Fruit fly (Drosophila melanogaster) whole organism, embryonic: Measurements from ENCODE around the gene CG3349.

ENCODE experiments used
- CG10543 ChIP-seq: fragments of 200-800 bp; sonication (Bioruptor generic); optimal IDR thresholded peaks from 3 replicates; lab custom pipeline; 2017; ENCODE audit warnings: missing biosample characterization, mild to moderate bottlenecking, missing genetic modification characterization, moderate library complexity
- CG12744 ChIP-seq: fragments of 200-800 bp; sonication (Bioruptor generic); optimal IDR thresholded peaks from 2 replicates; lab custom pipeline; 2016; ENCODE audit warnings: missing biosample characterization, missing genetic modification characterization
- CG14710 ChIP-seq: fragments of 200-800 bp; sonication (Bioruptor generic); optimal IDR thresholded peaks from 3 replicates; lab custom pipeline; 2019; ENCODE audit warnings: missing biosample characterization, mild to moderate bottlenecking, missing genetic modification characterization, moderate library complexity
- CG15601 ChIP-seq: fragments of 200-800 bp; sonication (Bioruptor generic); optimal IDR thresholded peaks from 3 replicates; lab custom pipeline; 2019; ENCODE audit warnings: missing biosample characterization, mild to moderate bottlenecking, missing genetic modification characterization, moderate library complexity
- CG16779 ChIP-seq: fragments of 200-800 bp; sonication (Bioruptor generic); IDR thresholded peaks from 2 replicates; pipeline ENCODE4 v1.3.6; 2022; ENCODE audit warnings: missing biosample characterization, missing genetic modification characterization
- CG17568 ChIP-seq: fragments of 200-800 bp; sonication (Bioruptor generic); optimal IDR thresholded peaks from 2 replicates; lab custom pipeline; 2018; ENCODE audit warnings: missing biosample characterization, mild to moderate bottlenecking, missing genetic modification characterization, moderate library complexity
- CG18011 ChIP-seq: fragments of 200-800 bp; sonication (Bioruptor generic); optimal IDR thresholded peaks from 2 replicates; lab custom pipeline; 2017; ENCODE audit warnings: missing biosample characterization, missing genetic modification characterization, mild to moderate bottlenecking, moderate library complexity, missing genotype
- CG2116 ChIP-seq: fragments of 200-800 bp; sonication (Bioruptor generic); optimal IDR thresholded peaks from 3 replicates; lab custom pipeline; 2018; ENCODE audit warnings: missing biosample characterization, mild to moderate bottlenecking, missing genetic modification characterization
- CG42726 ChIP-seq: fragments of 200-800 bp; sonication (Bioruptor generic); IDR thresholded peaks from 2 replicates; pipeline ENCODE4 v1.3.6; 2022; ENCODE audit warnings: missing biosample characterization, missing genetic modification characterization; ENCODE audit not compliant: partially characterized antibody
- CG5245 ChIP-seq: fragments of 200-800 bp; sonication (Bioruptor generic); optimal IDR thresholded peaks from 3 replicates; lab custom pipeline; 2016; ENCODE audit warnings: missing biosample characterization, missing genetic modification characterization
- CG6175 ChIP-seq: fragments of 200-800 bp; sonication (Bioruptor generic); IDR thresholded peaks from 3 replicates; pipeline ENCODE4 v1.3.6; 2022; ENCODE audit warnings: missing biosample characterization, missing genetic modification characterization
- CG6813 ChIP-seq: fragments of 200-800 bp; sonication (Bioruptor generic); optimal IDR thresholded peaks from 2 replicates; lab custom pipeline; 2017; ENCODE audit warnings: missing biosample characterization, missing genetic modification characterization, mild to moderate bottlenecking, moderate library complexity, missing genetic modification reagents
- CG7271 ChIP-seq: fragments of 200-800 bp; sonication (Bioruptor generic); optimal IDR thresholded peaks from 2 replicates; lab custom pipeline; 2018; ENCODE audit warnings: missing biosample characterization, mild to moderate bottlenecking, missing genetic modification characterization, moderate library complexity
- CG8359 ChIP-seq: fragments of 200-800 bp; sonication (Bioruptor generic); optimal IDR thresholded peaks from 2 replicates; lab custom pipeline; 2017; ENCODE audit warnings: missing biosample characterization, mild to moderate bottlenecking, missing genetic modification characterization, borderline replicate concordance
- CG9215 ChIP-seq: fragments of 200-800 bp; sonication (Bioruptor generic); IDR thresholded peaks from 2 replicates; pipeline ENCODE4 v1.3.6; 2022; ENCODE audit warnings: missing biosample characterization, missing genetic modification characterization
- CkIIα-i1 ChIP-seq: fragments of 200-800 bp; sonication (Bioruptor generic); IDR thresholded peaks from 2 replicates; pipeline ENCODE4 v1.3.6; 2022; ENCODE audit warnings: missing biosample characterization, missing genetic modification characterization
- CrebB ChIP-seq: fragments of 200-800 bp; sonication (Bioruptor generic); optimal IDR thresholded peaks from 3 replicates; lab custom pipeline; 2018; ENCODE audit warnings: missing biosample characterization, mild to moderate bottlenecking, missing genetic modification characterization
- Dbx ChIP-seq: fragments of 200-800 bp; sonication (Bioruptor generic); IDR thresholded peaks from 3 replicates; pipeline ENCODE4 v1.3.6; 2022; ENCODE audit warnings: missing biosample characterization, missing genetic modification characterization
- Drgx ChIP-seq: fragments of 200-800 bp; sonication (Bioruptor generic); IDR thresholded peaks from 2 replicates; pipeline ENCODE4 v1.3.6; 2022; ENCODE audit warnings: missing biosample characterization, missing genetic modification characterization
- Elba2 ChIP-seq: fragments of 200-800 bp; sonication (Bioruptor generic); optimal IDR thresholded peaks from 3 replicates; lab custom pipeline; 2016; ENCODE audit warnings: missing biosample characterization, missing genetic modification characterization
- HLHmδ ChIP-seq: fragments of 200-800 bp; sonication (Bioruptor generic); optimal IDR thresholded peaks from 2 replicates; lab custom pipeline; 2018; ENCODE audit warnings: missing biosample characterization, mild to moderate bottlenecking, missing genetic modification characterization, moderate library complexity
- Hey ChIP-seq: fragments of 200-800 bp; sonication (Bioruptor generic); optimal IDR thresholded peaks from 3 replicates; lab custom pipeline; 2018; ENCODE audit warnings: missing biosample characterization, mild to moderate bottlenecking, missing genetic modification characterization
- Hsf ChIP-seq: fragments of 200-800 bp; sonication (Bioruptor generic); optimal IDR thresholded peaks from 3 replicates; lab custom pipeline; 2016; ENCODE audit warnings: missing biosample characterization, missing genetic modification characterization
- Lpt ChIP-seq: fragments of >200 bp; optimal IDR thresholded peaks from 2 replicates; lab custom pipeline; 2018; ENCODE audit warnings: missing biosample characterization, missing genetic modification characterization
- Mad ChIP-seq: fragments of 200-800 bp; sonication (Bioruptor generic); optimal IDR thresholded peaks from 2 replicates; lab custom pipeline; 2016; ENCODE audit warnings: missing biosample characterization, missing genetic modification characterization
- NFAT ChIP-seq: fragments of 200-800 bp; sonication (Bioruptor generic); IDR thresholded peaks from 2 replicates; pipeline ENCODE4 v1.3.6; 2022; ENCODE audit warnings: missing biosample characterization, missing genetic modification characterization
- Ssrp ChIP-seq: fragments of 200-800 bp; sonication (Bioruptor generic); optimal IDR thresholded peaks from 2 replicates; lab custom pipeline; 2018; ENCODE audit warnings: missing biosample characterization, mild to moderate bottlenecking, missing genetic modification characterization, moderate library complexity
- Stat92E ChIP-seq, 3 experiments: fragments of >200 bp in 2 of 3; fragments of 200-800 bp in 1 of 3; sonication (Bioruptor generic) in 1 of 3; optimal IDR thresholded peaks; 2 replicates each; lab custom pipeline; 2017 to 2019; ENCODE audit warnings: missing biosample characterization in 3 of 3, missing genetic modification characterization in 3 of 3, mild to moderate bottlenecking in 1 of 3, moderate library complexity in 1 of 3
- abd-A ChIP-seq: fragments of 200-800 bp; sonication (Bioruptor generic); optimal IDR thresholded peaks from 3 replicates; lab custom pipeline; 2019; ENCODE audit warnings: missing biosample characterization, mild to moderate bottlenecking, missing genetic modification characterization, moderate library complexity
- al ChIP-seq: fragments of 200-800 bp; sonication (Bioruptor generic); IDR thresholded peaks from 2 replicates; pipeline ENCODE4 v1.3.6; 2022; ENCODE audit warnings: missing biosample characterization, missing genetic modification characterization
- dmrt99B ChIP-seq: fragments of 200-800 bp; sonication (Bioruptor generic); optimal IDR thresholded peaks from 2 replicates; lab custom pipeline; 2018; ENCODE audit warnings: missing biosample characterization, mild to moderate bottlenecking, missing genetic modification characterization, moderate library complexity
- ems ChIP-seq: fragments of 200-800 bp; sonication (Bioruptor generic); optimal IDR thresholded peaks from 3 replicates; lab custom pipeline; 2016; ENCODE audit warnings: missing biosample characterization, missing genetic modification characterization
- fd96Cb ChIP-seq: fragments of 200-800 bp; sonication (Bioruptor generic); optimal IDR thresholded peaks from 2 replicates; lab custom pipeline; 2018; ENCODE audit warnings: missing biosample characterization, mild to moderate bottlenecking, missing genetic modification characterization, moderate library complexity
- gce ChIP-seq: fragments of 200-800 bp; sonication (Bioruptor generic); IDR thresholded peaks from 3 replicates; pipeline ENCODE4 v1.3.6; 2022; ENCODE audit warnings: missing biosample characterization, missing genetic modification characterization
- gem ChIP-seq: fragments of 200-800 bp; sonication (Bioruptor generic); optimal IDR thresholded peaks from 2 replicates; lab custom pipeline; 2019; ENCODE audit warnings: missing biosample characterization, mild to moderate bottlenecking, missing genetic modification characterization, moderate library complexity
- gsb-n ChIP-seq: fragments of 200-800 bp; sonication (Bioruptor generic); optimal IDR thresholded peaks from 3 replicates; lab custom pipeline; 2018; ENCODE audit warnings: missing biosample characterization, mild to moderate bottlenecking, missing genetic modification characterization
- hb ChIP-seq: fragments of 200-800 bp; sonication (Bioruptor generic); IDR thresholded peaks from 3 replicates; pipeline ENCODE4 v1.3.6; 2022; ENCODE audit warnings: missing biosample characterization, missing genetic modification characterization; ENCODE audit not compliant: partially characterized antibody
- insv ChIP-seq, 2 experiments: fragments of 200-800 bp; sonication (Bioruptor generic); optimal IDR thresholded peaks; 3 replicates each; lab custom pipeline; 2016 to 2018; ENCODE audit warnings: missing biosample characterization in 2 of 2, missing genetic modification characterization in 2 of 2
- lola ChIP-seq, 3 experiments: fragments of >200 bp in 2 of 3; fragments of 200-800 bp in 1 of 3; sonication (Bioruptor generic) in 1 of 3; optimal IDR thresholded peaks; 2 replicates each; lab custom pipeline; 2017 to 2019; ENCODE audit warnings: missing biosample characterization in 3 of 3, missing genetic modification characterization in 3 of 3, mild to moderate bottlenecking in 1 of 3, moderate library complexity in 1 of 3
- lov ChIP-seq, 2 experiments: fragments of 200-800 bp in 1 of 2; fragments of >200 bp in 1 of 2; sonication (Bioruptor generic) in 1 of 2; IDR thresholded peaks in 1 of 2; optimal IDR thresholded peaks in 1 of 2; 2 replicates in 1 of 2; 3 replicates in 1 of 2; pipeline versions ENCODE4 v1.3.6 to Lab custom; 2017 to 2022; ENCODE audit warnings: missing biosample characterization in 1 of 2, missing genetic modification characterization in 1 of 2
- nmo ChIP-seq: fragments of 200-800 bp; sonication (Bioruptor generic); optimal IDR thresholded peaks from 2 replicates; lab custom pipeline; 2018; ENCODE audit warnings: missing biosample characterization, mild to moderate bottlenecking, missing genetic modification characterization, moderate library complexity
- row ChIP-seq: fragments of 200-800 bp; sonication (Bioruptor generic); IDR thresholded peaks from 3 replicates; pipeline ENCODE4 v1.3.6; 2022; ENCODE audit warnings: missing biosample characterization, missing genetic modification characterization
- slp2 ChIP-seq: fragments of 200-800 bp; sonication (Bioruptor generic); optimal IDR thresholded peaks from 2 replicates; lab custom pipeline; 2016; ENCODE audit warnings: missing biosample characterization, missing genetic modification characterization
- so ChIP-seq: fragments of 200-800 bp; sonication (Bioruptor generic); IDR thresholded peaks from 3 replicates; pipeline ENCODE4 v1.3.6; 2022; ENCODE audit warnings: missing biosample characterization, missing genetic modification characterization
- sr ChIP-seq: fragments of 200-800 bp; sonication (Bioruptor generic); IDR thresholded peaks from 3 replicates; pipeline ENCODE4 v1.3.6; 2022; ENCODE audit warnings: missing biosample characterization, missing genetic modification characterization
- ssp ChIP-seq: fragments of 200-800 bp; sonication (Bioruptor generic); IDR thresholded peaks from 2 replicates; pipeline ENCODE4 v1.3.6; 2022; ENCODE audit warnings: missing biosample characterization, missing genetic modification characterization
- toy ChIP-seq: fragments of 200-800 bp; sonication (Bioruptor generic); IDR thresholded peaks from 2 replicates; pipeline ENCODE4 v1.3.6; 2022; ENCODE audit warnings: missing biosample characterization, missing genetic modification characterization
- ttk ChIP-seq: fragments of 200-800 bp; sonication (Bioruptor generic); IDR thresholded peaks from 2 replicates; pipeline ENCODE4 v2.1.2; 2022; ENCODE audit warnings: missing biosample characterization, missing genetic modification characterization

The CG3349 gene

DNA sequence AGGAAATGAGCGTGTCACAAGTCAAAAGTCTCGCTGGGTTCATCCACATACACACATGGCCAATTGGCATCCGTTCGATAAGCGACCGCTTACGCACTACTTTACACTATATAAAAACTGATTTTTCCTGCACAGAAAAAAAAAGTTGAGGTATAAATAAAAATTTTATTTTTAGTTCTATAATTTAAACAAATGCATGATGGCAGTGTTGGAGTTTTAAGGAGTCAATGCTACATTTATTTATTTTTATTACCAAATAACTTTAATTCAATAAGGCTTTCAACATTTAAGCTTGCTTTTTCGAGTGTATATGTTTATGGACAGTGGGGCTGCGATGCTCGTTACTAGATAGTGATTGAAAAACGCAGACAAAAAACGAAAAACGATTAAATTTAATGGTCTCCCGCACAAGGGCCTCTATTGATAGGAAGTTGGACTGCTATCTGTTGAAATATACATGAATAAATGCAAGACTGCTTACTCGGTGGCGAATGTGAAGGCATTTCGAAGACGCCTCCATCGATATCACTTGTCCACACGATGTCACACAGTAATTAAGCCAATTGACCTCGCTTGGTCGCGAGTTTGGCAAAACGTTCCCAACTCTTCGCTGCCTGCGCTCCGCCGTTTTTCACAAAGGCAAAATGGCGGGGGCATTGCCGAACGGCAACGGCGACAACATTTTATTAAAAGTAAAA lies 32.4 kb downstream of the CG3349 start (continued):
- TF ChIP-seq NFAT (GFP tag; lab: Robert Waterston, UW) (peak; percentile 27; the same call in 1 of the 2 replicates), Mad (no peak), CG16779 (no peak), CG7271 (tag; lab: Kevin White, UChicago) (peak; percentile 16), Ssrp (tag; lab: Kevin White, UChicago) (peak; percentile 80), CG12744 (GFP tag; lab: Kevin White, UChicago) (no peak), gem (tag; lab: Kevin White, UChicago) (peak; percentile 93), so (GFP tag; lab: Robert Waterston, UW) (peak; percentile 69; the same call in 1 of the 3 replicates), CkIIα-i1 (GFP tag; lab: Robert Waterston, UW) (no peak), toy (no peak), Elba2 (no peak), ems (GFP tag; lab: Kevin White, UChicago) (peak; percentile 43), al (peak; percentile 38; the same call in 1 of the 2 replicates), nmo (GFP tag; lab: Kevin White, UChicago) (peak; percentile 84), Dbx (GFP tag; lab: Robert Waterston, UW) (0 out of 3 replicates have a peak, but pooled peaks have one; percentile 18), CG6175 (GFP tag; lab: Robert Waterston, UW) (no peak), gsb-n (tag; lab: Kevin White, UChicago) (peak; percentile 82), ttk (GFP tag; lab: Robert Waterston, UW) (peak; percentile 63), CG18011 (peak; percentile 17), CG5245 (peak; percentile 58), CG10543 (GFP tag; lab: Kevin White, UChicago) (peak; percentile 7), row (GFP tag; lab: Robert Waterston, UW) (peak; percentile 83), CG8359 (GFP tag; lab: Kevin White, UChicago) (peak; percentile 14), CG17568 (peak; percentile 50), Hey (no peak), HLHmδ (GFP tag; lab: Kevin White, UChicago) (no peak), Drgx (GFP tag; lab: Robert Waterston, UW) (peak; percentile 83), CG9215 (peak; percentile 28; the same call in 1 of the 2 replicates), CG6813 (GFP tag; lab: Kevin White, UChicago) (peak; percentile 65), abd-A (tag; lab: Kevin White, UChicago) (no peak), CG42726 (GFP tag; lab: Robert Waterston, UW) (no peak), CG15601 (tag; lab: Kevin White, UChicago) (peak; percentile 72), lov (optimal IDR thresholded peaks at IDR 0.05; lab: Kevin White, UChicago) (no peak), lov (GFP tag; IDR thresholded peaks at IDR 0.05; lab: Robert Waterston, UW) (peak; percentile 53; the same call in 1 of the 3 replicates), ssp (GFP tag; lab: Robert Waterston, UW) (peak; percentile 45; the same call in 1 of the 2 replicates), lola (GFP tag; optimal IDR thresholded peaks at IDR 0.05; lab: Kevin White, UChicago) (peak in 1 of 3 experiments; percentile 80), hb (GFP tag; lab: Robert Waterston, UW) (no peak), slp2 (GFP tag; lab: Kevin White, UChicago) (peak; percentile 20), CrebB (tag; lab: Kevin White, UChicago) (peak; percentile 71), dmrt99B (tag; lab: Kevin White, UChicago) (peak; percentile 87), Hsf (peak; percentile 44), insv (GFP tag; optimal IDR thresholded peaks at IDR 0.05; lab: Kevin White, UChicago) (no peak), CG2116 (GFP tag; lab: Kevin White, UChicago) (peak; percentile 18), fd96Cb (tag; lab: Kevin White, UChicago) (peak; percentile 86), CG14710 (tag; lab: Kevin White, UChicago) (peak; percentile 80), sr (GFP tag; lab: Robert Waterston, UW) (no peak), Stat92E (GFP tag; optimal IDR thresholded peaks at IDR 0.05; lab: Kevin White, UChicago) (peak in 1 of 3 experiments; percentile 33), gce (peak; percentile 45; the same call in 1 of the 3 replicates), Lpt (GFP tag; lab: Kevin White, UChicago) (no peak)
